Fruit fly (Drosophila melanogaster) whole organism, embryonic: ENCODE results near the gene Sam-S.

Experiments
- Aef1 ChIP-seq: fragments of 200-800 bp; sonication (Bioruptor generic); IDR thresholded peaks from 3 replicates; pipeline ENCODE4 v1.3.6; 2022; ENCODE audit warnings: missing biosample characterization, missing genetic modification characterization
- Blimp-1 ChIP-seq: fragments of 200-800 bp; sonication (Bioruptor generic); optimal IDR thresholded peaks from 3 replicates; lab custom pipeline; 2018; ENCODE audit warnings: missing biosample characterization, missing genetic modification characterization, mild to moderate bottlenecking, moderate library complexity, missing genetic modification reagents
- CG10267 ChIP-seq: fragments of 200-800 bp; sonication (Bioruptor generic); optimal IDR thresholded peaks from 2 replicates; lab custom pipeline; 2018; ENCODE audit warnings: missing biosample characterization, mild to moderate bottlenecking, missing genetic modification characterization, moderate library complexity
- CG13894 ChIP-seq: fragments of 200-800 bp; sonication (Bioruptor generic); optimal IDR thresholded peaks from 3 replicates; lab custom pipeline; 2018; ENCODE audit warnings: missing biosample characterization, mild to moderate bottlenecking, missing genetic modification characterization, moderate library complexity
- CG14965 ChIP-seq: fragments of 200-800 bp; sonication (Bioruptor generic); optimal IDR thresholded peaks from 2 replicates; lab custom pipeline; 2016; ENCODE audit warnings: missing biosample characterization, missing genetic modification characterization, borderline replicate concordance
- CG15514 ChIP-seq: fragments of 200-800 bp; sonication (Bioruptor generic); optimal IDR thresholded peaks from 3 replicates; lab custom pipeline; 2017; ENCODE audit warnings: missing biosample characterization, missing genetic modification characterization, mild to moderate bottlenecking, moderate library complexity, missing genetic modification reagents
- CG30020 ChIP-seq: fragments of 200-800 bp; optimal IDR thresholded peaks from 2 replicates; lab custom pipeline; 2019; ENCODE audit warnings: missing biosample characterization, mild to moderate bottlenecking, missing genetic modification characterization, moderate library complexity
- CG30403 ChIP-seq: fragments of 200-800 bp; sonication (Bioruptor generic); optimal IDR thresholded peaks from 3 replicates; lab custom pipeline; 2016; ENCODE audit warnings: missing biosample characterization, missing genetic modification characterization
- CG31441 ChIP-seq: fragments of 200-800 bp; sonication (Bioruptor generic); IDR thresholded peaks from 2 replicates; pipeline ENCODE4 v1.3.6; 2022; ENCODE audit warnings: missing biosample characterization, missing genetic modification characterization
- CG3407 ChIP-seq: fragments of 200-800 bp; sonication (Bioruptor generic); optimal IDR thresholded peaks from 2 replicates; lab custom pipeline; 2018; ENCODE audit warnings: missing biosample characterization, mild to moderate bottlenecking, missing genetic modification characterization
- CG3995 ChIP-seq: fragments of 200-800 bp; sonication (Bioruptor generic); optimal IDR thresholded peaks from 3 replicates; lab custom pipeline; 2016; ENCODE audit warnings: missing biosample characterization, missing genetic modification characterization
- CG4617 ChIP-seq: fragments of 200-800 bp; sonication (Bioruptor generic); optimal IDR thresholded peaks from 3 replicates; lab custom pipeline; 2016; ENCODE audit warnings: missing biosample characterization, missing genetic modification characterization, borderline replicate concordance
- CG5953 ChIP-seq: fragments of 200-800 bp; sonication (Bioruptor generic); IDR thresholded peaks from 2 replicates; pipeline ENCODE4 v1.3.6; 2022; ENCODE audit warnings: missing biosample characterization, missing genetic modification characterization
- CG7745 ChIP-seq: fragments of 200-800 bp; sonication (Bioruptor generic); optimal IDR thresholded peaks from 2 replicates; lab custom pipeline; 2018; ENCODE audit warnings: missing biosample characterization, mild to moderate bottlenecking, missing genetic modification characterization, moderate library complexity
- CG7839 ChIP-seq: fragments of 200-800 bp; sonication (Bioruptor generic); optimal IDR thresholded peaks from 3 replicates; lab custom pipeline; 2018; ENCODE audit warnings: missing biosample characterization, mild to moderate bottlenecking, missing genetic modification characterization, moderate library complexity
- CG8944 ChIP-seq: fragments of 200-800 bp; sonication (Bioruptor generic); optimal IDR thresholded peaks from 3 replicates; lab custom pipeline; 2016; ENCODE audit warnings: missing biosample characterization, missing genetic modification characterization
- CG9437 ChIP-seq: fragments of 200-800 bp; sonication (Bioruptor generic); optimal IDR thresholded peaks from 2 replicates; lab custom pipeline; 2018; ENCODE audit warnings: missing biosample characterization, mild to moderate bottlenecking, missing genetic modification characterization
- Deaf1 ChIP-seq: fragments of 200-800 bp; optimal IDR thresholded peaks from 3 replicates; lab custom pipeline; 2019; ENCODE audit warnings: missing biosample characterization, mild to moderate bottlenecking, missing genetic modification characterization, moderate library complexity
- Dip3 ChIP-seq: fragments of 200-800 bp; sonication (Bioruptor generic); optimal IDR thresholded peaks from 3 replicates; lab custom pipeline; 2016; ENCODE audit warnings: missing biosample characterization, missing genetic modification characterization
- Dll ChIP-seq: fragments of 200-800 bp; sonication (Bioruptor generic); IDR thresholded peaks from 4 replicates; pipeline ENCODE4 v1.3.6; 2022; ENCODE audit warnings: missing biosample characterization, missing genetic modification characterization; ENCODE audit not compliant: partially characterized antibody
- Doc2 ChIP-seq: fragments of 200-800 bp; sonication (Bioruptor generic); IDR thresholded peaks from 2 replicates; pipeline ENCODE4 v1.3.6; 2022; ENCODE audit warnings: missing biosample characterization, missing genetic modification characterization
- Ets97D ChIP-seq: fragments of 200-800 bp; sonication (Bioruptor generic); optimal IDR thresholded peaks from 3 replicates; lab custom pipeline; 2016; ENCODE audit warnings: missing biosample characterization, missing genetic modification characterization
- Fer1 ChIP-seq: fragments of 200-800 bp; sonication (Bioruptor generic); optimal IDR thresholded peaks from 2 replicates; lab custom pipeline; 2017; ENCODE audit warnings: missing biosample characterization, mild to moderate bottlenecking, missing genetic modification characterization
- GATAe ChIP-seq: fragments of 200-800 bp; sonication (Bioruptor generic); conservative IDR thresholded peaks from 2 replicates; pipeline ENCODE4 v1.3.6; 2022; ENCODE audit warnings: missing biosample characterization, missing genetic modification characterization
- Gsc ChIP-seq: fragments of 200-800 bp; sonication (Bioruptor generic); IDR thresholded peaks from 2 replicates; pipeline ENCODE4 v1.3.6; 2022; ENCODE audit warnings: missing biosample characterization, missing genetic modification characterization
- MBD-R2 ChIP-seq: fragments of 200-800 bp; sonication (Bioruptor generic); IDR thresholded peaks from 2 replicates; pipeline ENCODE4 v1.3.6; 2022; ENCODE audit warnings: missing biosample characterization, missing genetic modification characterization
- MTF-1 ChIP-seq: fragments of 200-800 bp; sonication (Bioruptor generic); optimal IDR thresholded peaks from 2 replicates; lab custom pipeline; 2018; ENCODE audit warnings: missing biosample characterization, mild to moderate bottlenecking, missing genetic modification characterization, borderline replicate concordance
- Myb ChIP-seq: fragments of 200-800 bp; sonication (Bioruptor generic); optimal IDR thresholded peaks from 2 replicates; lab custom pipeline; 2016; ENCODE audit warnings: missing biosample characterization, missing genetic modification characterization
- Sry-δ ChIP-seq: fragments of 200-800 bp; sonication (Bioruptor generic); optimal IDR thresholded peaks from 2 replicates; lab custom pipeline; 2016; ENCODE audit warnings: missing biosample characterization, missing genetic modification characterization
- abd-A ChIP-seq: fragments of 200-800 bp; sonication (Bioruptor generic); optimal IDR thresholded peaks from 3 replicates; lab custom pipeline; 2019; ENCODE audit warnings: missing biosample characterization, mild to moderate bottlenecking, missing genetic modification characterization, moderate library complexity
- amos ChIP-seq: fragments of 200-800 bp; sonication (Bioruptor generic); IDR thresholded peaks from 2 replicates; pipeline ENCODE4 v1.3.6; 2022; ENCODE audit warnings: missing biosample characterization, missing genetic modification characterization; ENCODE audit not compliant: partially characterized antibody
- chn ChIP-seq: fragments of 200-800 bp; sonication (Bioruptor generic); optimal IDR thresholded peaks from 2 replicates; lab custom pipeline; 2016; ENCODE audit warnings: missing biosample characterization, missing genetic modification characterization
- ewg ChIP-seq: fragments of 200-800 bp; sonication (Bioruptor generic); optimal IDR thresholded peaks from 3 replicates; lab custom pipeline; 2017; ENCODE audit warnings: mild to moderate bottlenecking, missing biosample characterization, missing genetic modification reagents, missing genetic modification characterization
- exex ChIP-seq: fragments of 200-800 bp; sonication (Bioruptor generic); optimal IDR thresholded peaks from 4 replicates; lab custom pipeline; 2018; ENCODE audit warnings: missing biosample characterization, mild to moderate bottlenecking, missing genetic modification characterization, moderate library complexity
- grn ChIP-seq: fragments of 200-800 bp; sonication (Bioruptor generic); optimal IDR thresholded peaks from 3 replicates; lab custom pipeline; 2017; ENCODE audit warnings: missing biosample characterization, missing genetic modification characterization
- kni ChIP-seq: fragments of 200-800 bp; sonication (Bioruptor generic); optimal IDR thresholded peaks from 3 replicates; lab custom pipeline; 2017; ENCODE audit warnings: mild to moderate bottlenecking, missing biosample characterization, missing genetic modification reagents, missing genetic modification characterization
- nerfin-1 ChIP-seq: fragments of 200-800 bp; sonication (Bioruptor generic); optimal IDR thresholded peaks from 3 replicates; lab custom pipeline; 2019; ENCODE audit warnings: missing biosample characterization, mild to moderate bottlenecking, missing genetic modification characterization, moderate library complexity
- p53 ChIP-seq: fragments of 200-800 bp; sonication (Bioruptor generic); optimal IDR thresholded peaks from 2 replicates; lab custom pipeline; 2016; ENCODE audit warnings: missing biosample characterization, missing genetic modification characterization
- pfk ChIP-seq: fragments of 200-800 bp; sonication (Bioruptor generic); optimal IDR thresholded peaks from 2 replicates; lab custom pipeline; 2018; ENCODE audit warnings: missing biosample characterization, mild to moderate bottlenecking, missing genetic modification characterization, moderate library complexity
- pum ChIP-seq: fragments of 200-800 bp; sonication (Bioruptor generic); optimal IDR thresholded peaks from 2 replicates; lab custom pipeline; 2016; ENCODE audit warnings: missing biosample characterization, missing genetic modification characterization
- scrt ChIP-seq: fragments of 200-800 bp; sonication (Bioruptor generic); optimal IDR thresholded peaks from 2 replicates; lab custom pipeline; 2018; ENCODE audit warnings: missing biosample characterization, mild to moderate bottlenecking, missing genetic modification characterization, moderate library complexity
- sima ChIP-seq: fragments of 200-800 bp; sonication (Bioruptor generic); optimal IDR thresholded peaks from 2 replicates; lab custom pipeline; 2016; ENCODE audit warnings: missing biosample characterization, missing genetic modification characterization
- tio ChIP-seq: fragments of 200-800 bp; sonication (Bioruptor generic); optimal IDR thresholded peaks from 2 replicates; lab custom pipeline; 2017; ENCODE audit warnings: missing biosample characterization, missing genetic modification characterization, inconsistent platforms
- tna ChIP-seq: fragments of 200-800 bp; sonication (Bioruptor generic); IDR thresholded peaks from 2 replicates; pipeline ENCODE4 v1.3.6; 2022; ENCODE audit warnings: missing biosample characterization, missing genetic modification characterization; ENCODE audit not compliant: partially characterized antibody
- unc-4 ChIP-seq: fragments of 200-800 bp; sonication (Bioruptor generic); IDR thresholded peaks from 2 replicates; pipeline ENCODE4 v1.3.6; 2022; ENCODE audit warnings: missing biosample characterization, missing genetic modification characterization; ENCODE audit not compliant: partially characterized antibody

Gene Sam-S

dm6 chr2L:143088-143487, 36.4 kb downstream of the Sam-S start, which contains the start of the genes CG31974 and CG11454 (continued):
- no peak for TF ChIP-seq MTF-1 (GFP tag; lab: Kevin White, UChicago)

dm6 chr2L:146503-146902, 39.8 kb downstream of the Sam-S start:
- TF ChIP-seq scrt (GFP tag; lab: Kevin White, UChicago) (peak; percentile 41), CG31441 (no peak), Deaf1 (tag; lab: Kevin White, UChicago) (peak; percentile 74), CG13894 (tag; lab: Kevin White, UChicago) (peak; percentile 91), abd-A (no peak)

dm6 chr2L:153142-153541, 46.4 kb downstream of the Sam-S start, which contains the start of gene CG42399:
TSS of gene CG42399 (minus strand) at chr2L:153300.
- TF ChIP-seq CG15514 (GFP tag; lab: Kevin White, UChicago) (peak; percentile 58), MBD-R2 (no peak), CG13894 (tag; lab: Kevin White, UChicago) (peak; percentile 23), kni (peak; percentile 25), CG3995 (GFP tag; lab: Kevin White, UChicago) (peak; percentile 36), ewg (GFP tag; lab: Kevin White, UChicago) (peak; percentile 86), Dll (no peak)

dm6 chr2L:155215-155712, 48.6 kb downstream of the Sam-S start, which contains the start of gene Pus10:
TSS of gene Pus10 (minus strand) at chr2L:155305.
- TF ChIP-seq CG14965 (no peak), Doc2 (GFP tag; lab: Robert Waterston, UW) (no peak), CG30020 (tag; lab: Kevin White, UChicago) (no peak), Myb (peak; percentile 12), exex (no peak), CG9437 (GFP tag; lab: Kevin White, UChicago) (peak; percentile 16), Gsc (GFP tag; lab: Robert Waterston, UW) (no peak), CG10267 (tag; lab: Kevin White, UChicago) (peak; percentile 95), nerfin-1 (tag; lab: Kevin White, UChicago) (peak; percentile 61), CG30403 (GFP tag; lab: Kevin White, UChicago) (no peak), GATAe (GFP tag; lab: Robert Waterston, UW) (no peak), tna (no peak), CG5953 (no peak), CG4617 (GFP tag; lab: Kevin White, UChicago) (no peak), Ets97D (peak; percentile 27), p53 (GFP tag; lab: Kevin White, UChicago) (no peak), CG8944 (GFP tag; lab: Kevin White, UChicago) (no peak), unc-4 (no peak), pum (GFP tag; lab: Kevin White, UChicago) (no peak), pfk (no peak), chn (GFP tag; lab: Kevin White, UChicago) (peak; percentile 47), Aef1 (GFP tag; lab: Robert Waterston, UW) (no peak), Sry-δ (GFP tag; lab: Kevin White, UChicago) (peak; percentile 40), tio (GFP tag; lab: Kevin White, UChicago) (no peak), Fer1 (GFP tag; lab: Kevin White, UChicago) (peak; percentile 29), CG7745 (tag; lab: Kevin White, UChicago) (peak; percentile 15), Blimp-1 (GFP tag; lab: Kevin White, UChicago) (no peak), Dip3 (no peak), amos (GFP tag; lab: Robert Waterston, UW) (no peak), sima (GFP tag; lab: Kevin White, UChicago) (no peak), grn (GFP tag; lab: Kevin White, UChicago) (no peak), CG7839 (tag; lab: Kevin White, UChicago) (no peak), CG3407 (GFP tag; lab: Kevin White, UChicago) (no peak)
